Fruit fly (Drosophila melanogaster): Measurements from ENCODE around the gene Fit2.
A peak's percentile ranks its signal among the peaks of the same experiment; 100 is the strongest.

Gene Fit2

dm6 chr3L:17001055-17001454, 23.1 kb upstream of the Fit2 start:
- no peak for TF ChIP-seq CG17801 (GFP tag; optimal IDR thresholded peaks at IDR 0.05; ENCODE audit: partially characterized antibody)

dm6 chr3L:17002140-17002849, 21.8 kb upstream of the Fit2 start:
- no peak for TF ChIP-seq CG17801 (GFP tag; optimal IDR thresholded peaks at IDR 0.05; ENCODE audit: partially characterized antibody)

dm6 chr3L:17003251-17004171, 20.6 kb upstream of the Fit2 start:
- peak; percentile 29 for TF ChIP-seq CG17801 (GFP tag; optimal IDR thresholded peaks at IDR 0.05; ENCODE audit: partially characterized antibody)

- no peak for TF ChIP-seq CG17801 (GFP tag; optimal IDR thresholded peaks at IDR 0.05; ENCODE audit: partially characterized antibody)
Observed at dm6 chr3L:17004218-17004759, 19.8 kb upstream of the Fit2 start.

dm6 chr3L:17004765-17005414, 19.2 kb upstream of the Fit2 start:
- no peak for TF ChIP-seq CG17801 (GFP tag; optimal IDR thresholded peaks at IDR 0.05; ENCODE audit: partially characterized antibody)

- no peak for TF ChIP-seq CG17801 (GFP tag; optimal IDR thresholded peaks at IDR 0.05; ENCODE audit: partially characterized antibody)
Observed at dm6 chr3L:17005415-17005796, 18.7 kb upstream of the Fit2 start.

- TF ChIP-seq CG17801 (GFP tag; optimal IDR thresholded peaks at IDR 0.05; ENCODE audit: partially characterized antibody), result no peak
Observed at dm6 chr3L:17006250-17006693, 17.9 kb upstream of the Fit2 start.

- TF ChIP-seq CG17801 (GFP tag; optimal IDR thresholded peaks at IDR 0.05; ENCODE audit: partially characterized antibody), result peak; percentile 15
Observed at dm6 chr3L:17007041-17007471, 17.1 kb upstream of the Fit2 start.

dm6 chr3L:17007496-17007895, 16.6 kb upstream of the Fit2 start:
- TF ChIP-seq CG17801 (GFP tag; optimal IDR thresholded peaks at IDR 0.05; ENCODE audit: partially characterized antibody), result no peak

- no peak for TF ChIP-seq CG17801 (GFP tag; optimal IDR thresholded peaks at IDR 0.05; ENCODE audit: partially characterized antibody)
Observed at dm6 chr3L:17007945-17008344, 16.2 kb upstream of the Fit2 start.

dm6 chr3L:17008911-17009364, 15.2 kb upstream of the Fit2 start:
- TF ChIP-seq CG17801 (GFP tag; optimal IDR thresholded peaks at IDR 0.05; ENCODE audit: partially characterized antibody), result no peak

- peak; percentile 82 for TF ChIP-seq CG17801 (GFP tag; optimal IDR thresholded peaks at IDR 0.05; ENCODE audit: partially characterized antibody)
Observed at dm6 chr3L:17009715-17010491, 14.2 kb upstream of the Fit2 start.

dm6 chr3L:17010492-17011303, 13.4 kb upstream of the Fit2 start:
- TF ChIP-seq CG17801 (GFP tag; optimal IDR thresholded peaks at IDR 0.05; ENCODE audit: partially characterized antibody), result no peak
